Fruit fly (Drosophila melanogaster) whole organism: ENCODE measurements around the gene TwdlT.
A peak's percentile ranks its signal among the peaks of the same experiment; 100 is the strongest.

Experiments used
- CG8478 ChIP-seq: fragments of >200 bp; optimal IDR thresholded peaks from 2 replicates; lab custom pipeline; 2018; ENCODE audit warnings: inconsistent platforms
- Dll ChIP-seq: fragments of >200 bp; optimal IDR thresholded peaks from 2 replicates; lab custom pipeline; 2017
- EcR ChIP-seq, 2 experiments: fragments of >200 bp; optimal IDR thresholded peaks; 2 replicates each; lab custom pipeline; 2017; ENCODE audit warnings: missing biosample characterization in 2 of 2, missing genetic modification characterization in 2 of 2, missing genetic modification reagents in 2 of 2
- pan ChIP-seq: fragments of >200 bp; optimal IDR thresholded peaks from 2 replicates; lab custom pipeline; 2017
- psq ChIP-seq: fragments of >200 bp; optimal IDR thresholded peaks from 2 replicates; lab custom pipeline; 2017
- usp ChIP-seq: fragments of >200 bp; optimal IDR thresholded peaks from 2 replicates; lab custom pipeline; 2017; ENCODE audit warnings: missing biosample characterization, missing genetic modification characterization, mixed read lengths

TwdlT gene

dm6 chr3R:27076618-27077017 lies 27.6 kb downstream of the TwdlT start:
- TF ChIP-seq usp (GFP tag; lab: Kevin White, UChicago): no peak
- no peak for TF ChIP-seq pan (lab: Kevin White, UChicago)
- TF ChIP-seq psq (lab: Kevin White, UChicago): no peak
- no peak for TF ChIP-seq CG8478 (lab: Kevin White, UChicago)
- TF ChIP-seq Dll (lab: Kevin White, UChicago): no peak
- no peak for TF ChIP-seq EcR (GFP tag; optimal IDR thresholded peaks at IDR 0.05; lab: Kevin White, UChicago)

dm6 chr3R:27082752-27083151 lies 33.7 kb downstream of the TwdlT start:
- TF ChIP-seq CG8478 (lab: Kevin White, UChicago) (no peak), pan (lab: Kevin White, UChicago) (no peak), EcR (GFP tag; optimal IDR thresholded peaks at IDR 0.05; lab: Kevin White, UChicago) (no peak), usp (GFP tag; lab: Kevin White, UChicago) (no peak), Dll (lab: Kevin White, UChicago) (no peak), psq (lab: Kevin White, UChicago) (no peak)

dm6 chr3R:27084528-27085052 lies 35.6 kb downstream of the TwdlT start:
- no peak for TF ChIP-seq psq (lab: Kevin White, UChicago)
- TF ChIP-seq pan (lab: Kevin White, UChicago): no peak
- TF ChIP-seq usp (GFP tag; lab: Kevin White, UChicago): no peak
- no peak for TF ChIP-seq Dll (lab: Kevin White, UChicago)
- no peak for TF ChIP-seq EcR (GFP tag; optimal IDR thresholded peaks at IDR 0.05; lab: Kevin White, UChicago)
- TF ChIP-seq CG8478 (lab: Kevin White, UChicago): no peak

DNA sequence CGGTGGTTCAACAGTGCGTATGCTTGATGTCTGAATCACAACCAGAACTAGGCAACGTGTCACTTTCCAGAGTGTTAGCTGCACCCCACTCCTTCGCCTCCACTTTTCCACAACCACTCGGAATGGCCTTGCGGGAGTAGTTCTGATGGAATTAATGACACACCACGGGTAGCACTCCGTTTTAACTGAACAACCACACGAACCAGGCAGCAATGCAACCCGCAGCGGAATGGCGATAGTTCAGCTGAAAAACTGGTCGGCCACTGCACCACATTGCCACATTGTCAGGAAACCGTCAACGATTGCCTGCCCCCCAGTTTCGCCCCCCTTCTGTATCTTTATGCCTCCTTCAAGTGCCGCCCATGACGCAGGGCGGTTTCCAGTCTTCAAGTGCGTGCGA lies 38.5 kb downstream of the TwdlT start, which contains the start of gene Cpr97Ea:
Gene Cpr97Ea (minus strand): TSS at position 230 of the 400 bp plus-strand sequence.
- TF ChIP-seq EcR (GFP tag; optimal IDR thresholded peaks at IDR 0.05; lab: Kevin White, UChicago) (no peak), CG8478 (lab: Kevin White, UChicago) (no peak), pan (lab: Kevin White, UChicago) (no peak), Dll (lab: Kevin White, UChicago) (no peak), usp (GFP tag; lab: Kevin White, UChicago) (no peak), psq (lab: Kevin White, UChicago) (no peak)

DNA sequence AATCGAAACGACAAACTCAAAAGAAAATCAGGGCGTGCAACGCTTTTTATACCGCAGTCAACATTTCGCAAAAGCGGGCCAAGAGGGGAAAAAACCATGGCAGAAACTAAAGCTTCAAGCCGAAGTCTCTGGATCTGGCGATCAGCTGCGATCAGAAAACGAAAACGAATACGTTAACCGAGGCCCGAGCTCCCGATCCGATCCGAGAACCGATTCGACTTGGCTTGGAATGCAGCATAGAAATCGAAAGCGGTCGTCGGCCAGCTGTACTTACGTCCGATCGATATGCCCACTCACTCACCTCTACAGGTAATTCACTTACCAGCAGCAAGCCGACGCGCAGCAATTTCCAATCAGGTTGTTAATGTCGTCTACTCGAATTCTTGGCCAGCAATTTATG lies 42.1 kb downstream of the TwdlT start, which contains the start of gene Cpr97Eb:
Gene Cpr97Eb (minus strand): TSS at position 25 of the 400 bp plus-strand sequence.
- no peak for TF ChIP-seq usp (GFP tag; lab: Kevin White, UChicago)
- peak in 1 of 2 experiments; percentile 18 for TF ChIP-seq EcR (GFP tag; optimal IDR thresholded peaks at IDR 0.05; lab: Kevin White, UChicago)
- no peak for TF ChIP-seq CG8478 (lab: Kevin White, UChicago)
- no peak for TF ChIP-seq Dll (lab: Kevin White, UChicago)
- no peak for TF ChIP-seq psq (lab: Kevin White, UChicago)
- no peak for TF ChIP-seq pan (lab: Kevin White, UChicago)

DNA sequence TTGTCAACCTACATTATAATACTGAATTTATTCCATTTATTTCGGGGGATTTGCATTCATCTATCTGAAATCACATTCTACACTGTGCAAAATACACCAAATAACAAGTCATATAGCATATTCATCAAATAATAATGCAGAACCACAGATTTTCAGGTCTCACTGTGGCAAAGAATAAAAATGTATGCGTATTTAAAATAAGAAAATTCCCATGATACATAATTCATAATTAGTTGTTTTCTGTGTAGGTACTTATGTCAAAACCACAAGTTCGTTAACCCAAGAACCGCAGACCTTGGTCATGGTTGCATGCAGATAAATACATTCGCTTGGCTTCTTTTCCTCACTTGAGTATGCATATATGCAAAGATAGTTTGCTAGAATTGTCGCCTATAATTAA lies 43.2 kb downstream of the TwdlT start:
- TF ChIP-seq psq (lab: Kevin White, UChicago) (no peak), EcR (GFP tag; optimal IDR thresholded peaks at IDR 0.05; lab: Kevin White, UChicago) (no peak), Dll (lab: Kevin White, UChicago) (no peak), usp (GFP tag; lab: Kevin White, UChicago) (no peak), CG8478 (lab: Kevin White, UChicago) (no peak), pan (lab: Kevin White, UChicago) (no peak)

dm6 chr3R:27092843-27093242 lies 43.8 kb downstream of the TwdlT start, which contains the start of gene CG14258:
TSS of gene CG14258 (plus strand) at chr3R:27093143.
- TF ChIP-seq psq (lab: Kevin White, UChicago) (no peak), usp (GFP tag; lab: Kevin White, UChicago) (no peak), pan (lab: Kevin White, UChicago) (no peak), CG8478 (lab: Kevin White, UChicago) (no peak), EcR (GFP tag; optimal IDR thresholded peaks at IDR 0.05; lab: Kevin White, UChicago) (no peak), Dll (lab: Kevin White, UChicago) (no peak)

DNA sequence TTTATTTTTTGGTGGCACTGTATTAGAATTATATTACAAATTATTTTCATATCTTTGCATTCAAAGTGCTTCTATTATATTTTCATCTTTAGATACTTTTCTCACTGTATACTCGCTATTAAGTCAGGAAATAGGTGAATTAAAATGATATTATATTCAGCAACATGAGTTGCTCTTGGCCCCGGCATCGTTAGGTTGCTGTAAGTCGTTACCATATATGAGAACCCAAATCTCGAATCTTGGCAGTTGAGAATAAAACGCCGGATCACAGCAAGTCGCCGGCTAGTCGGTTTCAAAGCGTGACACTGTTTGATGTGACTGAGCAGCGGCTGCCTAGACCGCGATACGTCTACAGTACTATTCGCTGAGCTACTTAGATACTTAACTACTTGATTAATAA lies 45.2 kb downstream of the TwdlT start, which contains the start of gene CG14259:
Gene CG14259 (plus strand): TSS at position 301 of the 400 bp plus-strand sequence.
- TF ChIP-seq psq (lab: Kevin White, UChicago): no peak
- TF ChIP-seq Dll (lab: Kevin White, UChicago): no peak
- no peak for TF ChIP-seq CG8478 (lab: Kevin White, UChicago)
- TF ChIP-seq pan (lab: Kevin White, UChicago): no peak
- no peak for TF ChIP-seq usp (GFP tag; lab: Kevin White, UChicago)
- no peak for TF ChIP-seq EcR (GFP tag; optimal IDR thresholded peaks at IDR 0.05; lab: Kevin White, UChicago)

DNA sequence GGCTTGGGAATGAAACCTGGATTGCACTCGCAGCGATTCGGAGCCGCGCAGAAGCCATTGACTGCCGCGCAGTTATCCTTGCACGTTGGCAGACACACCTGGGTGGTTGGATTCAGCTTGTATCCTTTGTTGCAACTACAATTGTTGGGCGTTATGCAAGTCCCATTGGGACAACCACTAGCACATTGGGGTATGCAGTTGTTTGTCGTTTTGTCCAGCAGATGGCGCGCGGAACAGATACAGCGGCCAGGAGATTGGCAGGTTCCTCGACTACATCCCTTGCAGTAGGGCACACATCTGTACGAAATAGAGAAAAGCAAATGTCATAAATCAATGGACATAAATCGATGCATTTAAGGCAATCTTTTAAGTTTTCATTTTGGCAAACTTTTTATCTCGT lies 49.6 kb downstream of the TwdlT start:
- TF ChIP-seq usp (GFP tag; lab: Kevin White, UChicago) (no peak), CG8478 (lab: Kevin White, UChicago) (no peak), EcR (GFP tag; optimal IDR thresholded peaks at IDR 0.05; lab: Kevin White, UChicago) (no peak), psq (lab: Kevin White, UChicago) (no peak), pan (lab: Kevin White, UChicago) (no peak), Dll (lab: Kevin White, UChicago) (no peak)

DNA sequence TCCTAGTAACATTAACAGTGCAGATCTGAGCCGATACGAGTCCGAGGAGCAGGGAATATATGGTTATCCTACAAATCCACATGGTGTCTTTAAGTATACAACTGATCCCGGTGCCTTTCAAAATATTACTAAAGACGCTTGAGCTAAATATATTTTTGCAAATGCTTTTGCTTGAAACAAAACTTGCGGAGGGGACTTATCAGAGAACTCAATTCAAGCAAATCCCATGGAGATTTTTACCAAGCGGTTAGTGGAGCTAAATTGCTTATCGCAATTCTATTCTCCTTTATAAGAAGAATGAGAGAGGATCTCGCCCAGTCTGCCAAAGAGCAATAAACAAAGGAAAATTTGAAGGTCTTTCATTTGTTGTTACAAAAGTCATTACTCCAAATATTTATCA lies 50.6 kb downstream of the TwdlT start, which contains the start of gene eater:
Gene eater (minus strand): TSS at position 101 of the 400 bp plus-strand sequence.
- TF ChIP-seq usp (GFP tag; lab: Kevin White, UChicago) (no peak), psq (lab: Kevin White, UChicago) (no peak), pan (lab: Kevin White, UChicago) (no peak), EcR (GFP tag; optimal IDR thresholded peaks at IDR 0.05; lab: Kevin White, UChicago) (no peak), CG8478 (lab: Kevin White, UChicago) (no peak), Dll (lab: Kevin White, UChicago) (no peak)
